Worm (Caenorhabditis elegans): ENCODE data around the gene tbx-8.

DNA sequence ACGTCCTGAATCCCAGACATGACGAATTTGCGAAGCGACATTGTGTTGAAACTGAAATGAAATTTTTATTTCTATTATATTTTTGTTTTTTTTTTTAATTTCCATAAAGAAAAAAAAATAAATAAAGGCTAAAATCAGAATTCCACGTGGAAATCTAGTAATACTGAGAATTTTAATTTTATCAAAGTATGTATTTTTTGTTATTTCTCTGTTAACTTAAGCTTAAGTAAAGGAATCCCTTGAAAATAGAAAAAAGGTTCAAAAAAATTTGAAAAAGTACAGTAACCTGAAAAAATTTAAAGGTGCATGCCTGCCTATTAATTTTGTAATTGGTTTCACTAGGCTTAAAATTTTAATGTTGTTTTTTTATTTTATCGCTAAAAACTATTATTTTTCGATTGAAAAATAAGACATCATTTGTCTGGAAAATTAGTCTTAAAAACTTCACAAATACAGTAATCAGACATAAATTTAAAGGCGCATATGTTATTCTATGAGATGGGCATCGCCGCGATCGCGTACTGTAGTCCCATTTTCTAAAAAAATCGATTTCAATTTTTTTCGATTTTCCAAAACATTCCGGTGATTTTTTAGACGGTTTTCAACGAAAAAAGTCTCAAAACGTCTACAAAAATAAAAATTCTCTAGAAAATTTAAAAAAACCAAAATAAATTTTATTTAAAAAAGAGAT lies 16.6 kb upstream of the tbx-8 start, which contains the start of gene nex-2:
- TF ChIP-seq daf-12 (tag; optimal IDR thresholded peaks at IDR 0.05), result no peak
- no peak for TF ChIP-seq nhr-237 (tag; optimal IDR thresholded peaks at IDR 0.05)
- TF ChIP-seq unc-62 (GFP tag; optimal IDR thresholded peaks at IDR 0.05 in 1 of 2), result no peak
- TF ChIP-seq unc-62 (tag; optimal IDR thresholded peaks at IDR 0.05), result no peak
- no peak for TF ChIP-seq ztf-11 (tag; optimal IDR thresholded peaks at IDR 0.05)
- TF ChIP-seq fkh-10 (GFP tag; optimal IDR thresholded peaks at IDR 0.05), result no peak
- no peak for TF ChIP-seq ceh-28 (tag; optimal IDR thresholded peaks at IDR 0.05)
- TF ChIP-seq pqm-1 (tag; optimal IDR thresholded peaks at IDR 0.05), result no peak
- no peak for TF ChIP-seq ces-1 (GFP tag; optimal IDR thresholded peaks at IDR 0.05)
- TF ChIP-seq set-16 (GFP tag; IDR thresholded peaks at IDR 0.05), result no peak
- no peak for TF ChIP-seq nhr-111 (GFP tag; optimal IDR thresholded peaks at IDR 0.05)
- no peak for TF ChIP-seq zip-11 (GFP tag; IDR thresholded peaks at IDR 0.05)
- no peak for TF ChIP-seq lin-39 (tag; optimal IDR thresholded peaks at IDR 0.05)
- TF ChIP-seq egl-27 (tag; optimal IDR thresholded peaks at IDR 0.05), result no peak
- TF ChIP-seq lsy-2 (tag; optimal IDR thresholded peaks at IDR 0.05), result no peak

Measured in whole organism, L4 larva.